Fruit fly (Drosophila melanogaster) whole organism, embryonic: ENCODE results near the gene CG14931.

Source experiments
- ATbp ChIP-seq: fragments of 200-800 bp; sonication (Bioruptor generic); optimal IDR thresholded peaks from 2 replicates; lab custom pipeline; 2017; ENCODE audit warnings: missing biosample characterization, mild to moderate bottlenecking, missing genetic modification characterization, missing genetic modification reagents
- Bgb ChIP-seq: fragments of 200-800 bp; sonication (Bioruptor generic); IDR thresholded peaks from 2 replicates; pipeline ENCODE4 v1.3.6; 2022; ENCODE audit warnings: missing biosample characterization, missing genetic modification characterization; ENCODE audit not compliant: partially characterized antibody
- CG10431 ChIP-seq: fragments of 200-800 bp; sonication (Bioruptor generic); optimal IDR thresholded peaks from 3 replicates; lab custom pipeline; 2018; ENCODE audit warnings: missing biosample characterization, mild to moderate bottlenecking, missing genetic modification characterization
- CG10654 ChIP-seq: fragments of 200-800 bp; sonication (Bioruptor generic); optimal IDR thresholded peaks from 2 replicates; lab custom pipeline; 2016; ENCODE audit warnings: missing biosample characterization, missing genetic modification characterization
- CG10959 ChIP-seq: fragments of 200-800 bp; sonication (Bioruptor generic); IDR thresholded peaks from 2 replicates; pipeline ENCODE4 v1.3.6; 2022; ENCODE audit warnings: missing biosample characterization, missing genetic modification characterization
- CG11696 ChIP-seq: fragments of 200-800 bp; sonication (Bioruptor generic); IDR thresholded peaks from 2 replicates; pipeline ENCODE4 v1.3.6; 2022; ENCODE audit warnings: missing biosample characterization, missing genetic modification characterization
- CG12769 ChIP-seq: fragments of 200-800 bp; sonication (Bioruptor generic); optimal IDR thresholded peaks from 2 replicates; lab custom pipeline; 2019; ENCODE audit warnings: missing biosample characterization, mild to moderate bottlenecking, missing genetic modification characterization, moderate library complexity
- CG13894 ChIP-seq: fragments of 200-800 bp; sonication (Bioruptor generic); optimal IDR thresholded peaks from 3 replicates; lab custom pipeline; 2018; ENCODE audit warnings: missing biosample characterization, mild to moderate bottlenecking, missing genetic modification characterization, moderate library complexity
- CG14710 ChIP-seq: fragments of 200-800 bp; sonication (Bioruptor generic); optimal IDR thresholded peaks from 3 replicates; lab custom pipeline; 2019; ENCODE audit warnings: missing biosample characterization, mild to moderate bottlenecking, missing genetic modification characterization, moderate library complexity
- CG1832 ChIP-seq: fragments of 200-800 bp; sonication (Bioruptor generic); optimal IDR thresholded peaks from 2 replicates; lab custom pipeline; 2017; ENCODE audit warnings: missing biosample characterization, mild to moderate bottlenecking, missing genetic modification characterization, inconsistent platforms
- CG18764 ChIP-seq: fragments of 200-800 bp; sonication (Bioruptor generic); optimal IDR thresholded peaks from 3 replicates; lab custom pipeline; 2016; ENCODE audit warnings: missing biosample characterization, missing genetic modification characterization
- CG2116 ChIP-seq: fragments of 200-800 bp; sonication (Bioruptor generic); optimal IDR thresholded peaks from 3 replicates; lab custom pipeline; 2018; ENCODE audit warnings: missing biosample characterization, mild to moderate bottlenecking, missing genetic modification characterization
- CG2129 ChIP-seq: fragments of 200-800 bp; sonication (Bioruptor generic); IDR thresholded peaks from 2 replicates; pipeline ENCODE4 v1.3.6; 2022; ENCODE audit warnings: missing biosample characterization, missing genetic modification characterization; ENCODE audit not compliant: partially characterized antibody
- CG31224 ChIP-seq: fragments of 200-800 bp; sonication (Bioruptor generic); IDR thresholded peaks from 2 replicates; pipeline ENCODE4 v1.3.6; 2022; ENCODE audit warnings: missing biosample characterization, missing genetic modification characterization
- CG32532 ChIP-seq: fragments of 200-800 bp; sonication (Bioruptor generic); IDR thresholded peaks from 2 replicates; pipeline ENCODE4 v1.3.6; 2022; ENCODE audit warnings: missing biosample characterization, missing genetic modification characterization
- CG32772 ChIP-seq: fragments of 200-800 bp; sonication (Bioruptor generic); IDR thresholded peaks from 2 replicates; pipeline ENCODE4 v1.3.6; 2022; ENCODE audit warnings: missing biosample characterization, missing genetic modification characterization
- CG4730 ChIP-seq: fragments of 200-800 bp; sonication (Bioruptor generic); IDR thresholded peaks from 2 replicates; pipeline ENCODE4 v1.3.6; 2022; ENCODE audit warnings: missing biosample characterization, missing genetic modification characterization
- CG7357 ChIP-seq: fragments of 200-800 bp; sonication (Bioruptor generic); IDR thresholded peaks from 3 replicates; pipeline ENCODE4 v1.3.6; 2022; ENCODE audit warnings: missing biosample characterization, missing genetic modification characterization
- CG8281 ChIP-seq: fragments of 200-800 bp; sonication (Bioruptor generic); optimal IDR thresholded peaks from 2 replicates; lab custom pipeline; 2018; ENCODE audit warnings: missing biosample characterization, mild to moderate bottlenecking, missing genetic modification characterization, moderate library complexity
- CG8478 ChIP-seq: fragments of >200 bp; optimal IDR thresholded peaks from 2 replicates; lab custom pipeline; 2018
- CG8765 ChIP-seq: fragments of 200-800 bp; sonication (Bioruptor generic); IDR thresholded peaks from 2 replicates; pipeline ENCODE4 v1.3.6; 2022; ENCODE audit warnings: missing biosample characterization, missing genetic modification characterization
- Chrac-16 ChIP-seq: fragments of 200-800 bp; sonication (Bioruptor generic); optimal IDR thresholded peaks from 3 replicates; lab custom pipeline; 2016; ENCODE audit warnings: missing biosample characterization, missing genetic modification characterization
- D ChIP-seq, 2 experiments: fragments of 200-800 bp in 1 of 2; fragments of >200 bp in 1 of 2; sonication (Bioruptor generic) in 1 of 2; optimal IDR thresholded peaks; 2 replicates in 1 of 2; 3 replicates in 1 of 2; lab custom pipeline; 2017; ENCODE audit warnings: mild to moderate bottlenecking in 1 of 2, missing biosample characterization in 1 of 2, missing genetic modification characterization in 1 of 2, missing genetic modification reagents in 1 of 2
- E2f2 ChIP-seq: fragments of 200-800 bp; sonication (Bioruptor generic); IDR thresholded peaks from 2 replicates; pipeline ENCODE4 v1.3.6; 2022; ENCODE audit warnings: missing biosample characterization, missing genetic modification characterization
- Eip74EF ChIP-seq, 2 experiments: fragments of 200-800 bp in 1 of 2; fragments of >200 bp in 1 of 2; sonication (Bioruptor generic) in 1 of 2; optimal IDR thresholded peaks; 2 replicates each; lab custom pipeline; 2017 to 2019; ENCODE audit warnings: missing biosample characterization in 2 of 2, missing genetic modification characterization in 2 of 2, mild to moderate bottlenecking in 1 of 2, moderate library complexity in 1 of 2
- H15 ChIP-seq: fragments of 200-800 bp; sonication (Bioruptor generic); IDR thresholded peaks from 3 replicates; pipeline ENCODE4 v1.3.6; 2022; ENCODE audit warnings: missing biosample characterization, missing genetic modification characterization
- Kr ChIP-seq: fragments of 200-800 bp; sonication (Bioruptor generic); optimal IDR thresholded peaks from 2 replicates; lab custom pipeline; 2017; ENCODE audit warnings: missing biosample characterization, mild to moderate bottlenecking, missing genetic modification characterization
- Mrtf ChIP-seq: fragments of 200-800 bp; sonication (Bioruptor generic); IDR thresholded peaks from 3 replicates; pipeline ENCODE4 v1.3.6; 2022; ENCODE audit warnings: missing biosample characterization, missing genetic modification characterization
- Myb ChIP-seq: fragments of 200-800 bp; sonication (Bioruptor generic); optimal IDR thresholded peaks from 2 replicates; lab custom pipeline; 2016; ENCODE audit warnings: missing biosample characterization, missing genetic modification characterization
- Nf-YB ChIP-seq: fragments of 200-800 bp; sonication (Bioruptor generic); optimal IDR thresholded peaks from 3 replicates; lab custom pipeline; 2019; ENCODE audit warnings: missing biosample characterization, mild to moderate bottlenecking, missing genetic modification characterization, moderate library complexity
- Oli ChIP-seq: fragments of 200-800 bp; sonication (Bioruptor generic); optimal IDR thresholded peaks from 2 replicates; lab custom pipeline; 2018; ENCODE audit warnings: missing biosample characterization, mild to moderate bottlenecking, missing genetic modification characterization, moderate library complexity
- Ravus ChIP-seq: fragments of 200-800 bp; sonication (Bioruptor generic); IDR thresholded peaks from 2 replicates; pipeline ENCODE4 v1.3.6; 2022; ENCODE audit warnings: missing biosample characterization, missing genetic modification characterization
- Sry-δ ChIP-seq: fragments of 200-800 bp; sonication (Bioruptor generic); optimal IDR thresholded peaks from 2 replicates; lab custom pipeline; 2016; ENCODE audit warnings: missing biosample characterization, missing genetic modification characterization
- Xbp1 ChIP-seq: fragments of 200-800 bp; sonication (Bioruptor generic); optimal IDR thresholded peaks from 3 replicates; lab custom pipeline; 2016; ENCODE audit warnings: missing biosample characterization, mild to moderate bottlenecking, missing genetic modification characterization
- cas ChIP-seq: fragments of 200-800 bp; sonication (Bioruptor generic); IDR thresholded peaks from 2 replicates; pipeline ENCODE4 v1.3.6; 2022; ENCODE audit warnings: missing biosample characterization, missing genetic modification characterization
- chinmo ChIP-seq: fragments of 200-800 bp; sonication (Bioruptor generic); IDR thresholded peaks from 4 replicates; pipeline ENCODE4 v1.3.6; 2022; ENCODE audit warnings: missing biosample characterization, missing genetic modification characterization; ENCODE audit not compliant: partially characterized antibody
- dimm ChIP-seq: fragments of 200-800 bp; sonication (Bioruptor generic); IDR thresholded peaks from 2 replicates; pipeline ENCODE4 v1.3.6; 2022; ENCODE audit warnings: missing biosample characterization, missing genetic modification characterization
- fu2 ChIP-seq: fragments of 200-800 bp; sonication (Bioruptor generic); optimal IDR thresholded peaks from 2 replicates; lab custom pipeline; 2016; ENCODE audit warnings: missing biosample characterization, missing genetic modification characterization
- h ChIP-seq: fragments of >200 bp; optimal IDR thresholded peaks from 2 replicates; lab custom pipeline; 2017
- ham ChIP-seq: fragments of 200-800 bp; sonication (Bioruptor generic); IDR thresholded peaks from 2 replicates; pipeline ENCODE4 v1.3.6; 2022; ENCODE audit warnings: missing biosample characterization, missing genetic modification characterization
- maf-S ChIP-seq: fragments of 200-800 bp; sonication (Bioruptor generic); optimal IDR thresholded peaks from 2 replicates; lab custom pipeline; 2016; ENCODE audit warnings: missing biosample characterization, missing genetic modification characterization
- nmo ChIP-seq: fragments of 200-800 bp; sonication (Bioruptor generic); optimal IDR thresholded peaks from 2 replicates; lab custom pipeline; 2018; ENCODE audit warnings: missing biosample characterization, mild to moderate bottlenecking, missing genetic modification characterization, moderate library complexity
- nom ChIP-seq: fragments of 200-800 bp; sonication (Bioruptor generic); optimal IDR thresholded peaks from 2 replicates; lab custom pipeline; 2017; ENCODE audit warnings: missing biosample characterization, missing genetic modification characterization, mild to moderate bottlenecking, moderate library complexity, missing genetic modification reagents
- org-1 ChIP-seq: fragments of 200-800 bp; sonication (Bioruptor generic); optimal IDR thresholded peaks from 2 replicates; lab custom pipeline; 2017; ENCODE audit warnings: missing biosample characterization, missing genetic modification characterization
- pan ChIP-seq, 4 experiments: fragments of >200 bp in 3 of 4; fragments of 200-800 bp in 1 of 4; sonication (Bioruptor generic) in 1 of 4; optimal IDR thresholded peaks in 3 of 4; IDR thresholded peaks in 1 of 4; 2 replicates each; pipeline versions ENCODE4 v1.3.6 to Lab custom; 2017 to 2022; ENCODE audit warnings: missing biosample characterization in 2 of 4, missing genetic modification characterization in 2 of 4, mixed read lengths in 1 of 4
- psq ChIP-seq: fragments of 200-800 bp; sonication (Bioruptor generic); optimal IDR thresholded peaks from 2 replicates; lab custom pipeline; 2017; ENCODE audit warnings: missing biosample characterization, missing genetic modification characterization
- sisA ChIP-seq: fragments of 200-800 bp; sonication (Bioruptor generic); IDR thresholded peaks from 2 replicates; pipeline ENCODE4 v1.3.6; 2022; ENCODE audit warnings: missing biosample characterization, missing genetic modification characterization
- slou ChIP-seq: fragments of 200-800 bp; sonication (Bioruptor generic); optimal IDR thresholded peaks from 3 replicates; lab custom pipeline; 2016; ENCODE audit warnings: missing biosample characterization, missing genetic modification characterization
- tio ChIP-seq: fragments of 200-800 bp; sonication (Bioruptor generic); optimal IDR thresholded peaks from 2 replicates; lab custom pipeline; 2017; ENCODE audit warnings: missing biosample characterization, missing genetic modification characterization, inconsistent platforms
- unc-4 ChIP-seq: fragments of 200-800 bp; sonication (Bioruptor generic); IDR thresholded peaks from 2 replicates; pipeline ENCODE4 v1.3.6; 2022; ENCODE audit warnings: missing biosample characterization, missing genetic modification characterization; ENCODE audit not compliant: partially characterized antibody
- zfh2 ChIP-seq: fragments of 200-800 bp; sonication (Bioruptor generic); optimal IDR thresholded peaks from 2 replicates; lab custom pipeline; 2016; ENCODE audit warnings: missing biosample characterization, missing genetic modification characterization

CG14931 gene

dm6 chr2L:11829277-11829676 lies 41.1 kb downstream of the CG14931 start, which contains the start of gene esc (continued):
- no peak for TF ChIP-seq pan (optimal IDR thresholded peaks at IDR 0.05; lab: Kevin White, UChicago)
- no peak for TF ChIP-seq pan (GFP tag; optimal IDR thresholded peaks at IDR 0.05 in 1 of 2, IDR thresholded peaks at IDR 0.05 in 1 of 2)
- no peak for TF ChIP-seq CG7357 (GFP tag; lab: Robert Waterston, UW)
- TF ChIP-seq CG32532 (GFP tag; lab: Robert Waterston, UW), result no peak
- TF ChIP-seq Ravus (GFP tag; lab: Robert Waterston, UW), result no peak
- TF ChIP-seq CG32772, result peak; percentile 43; the same call in 1 of the 2 replicates
- TF ChIP-seq CG10431, result no peak
- no peak for TF ChIP-seq CG1832 (GFP tag; lab: Kevin White, UChicago)
- 0 out of 2 replicates have a peak, but pooled peaks have one; percentile 29 for TF ChIP-seq unc-4 (GFP tag; lab: Robert Waterston, UW)
- no peak for TF ChIP-seq CG11696 (GFP tag; lab: Robert Waterston, UW)
- no peak for TF ChIP-seq slou (GFP tag; lab: Kevin White, UChicago)
- TF ChIP-seq dimm (GFP tag; lab: Robert Waterston, UW), result no peak
- TF ChIP-seq CG10959 (GFP tag; lab: Robert Waterston, UW), result no peak
- TF ChIP-seq Sry-δ, result peak; percentile 59
- no peak for TF ChIP-seq Nf-YB (GFP tag; lab: Kevin White, UChicago)
- peak; percentile 25 for TF ChIP-seq maf-S (GFP tag; lab: Kevin White, UChicago)
- TF ChIP-seq org-1, result no peak
- peak; percentile 53 for TF ChIP-seq zfh2 (GFP tag; lab: Kevin White, UChicago)
- 0 out of 2 replicates have a peak, but pooled peaks have one; percentile 9 for TF ChIP-seq CG31224 (GFP tag; lab: Robert Waterston, UW)
- TF ChIP-seq CG8281, result no peak
- peak; percentile 76 for TF ChIP-seq Myb
- no peak for TF ChIP-seq CG8478 (lab: Kevin White, UChicago)
- TF ChIP-seq CG2116 (GFP tag; lab: Kevin White, UChicago), result peak; percentile 46
- no peak for TF ChIP-seq sisA (GFP tag; lab: Robert Waterston, UW)
- no peak for TF ChIP-seq Mrtf (GFP tag; lab: Robert Waterston, UW)
- TF ChIP-seq CG4730 (GFP tag; lab: Robert Waterston, UW), result no peak
- no peak for TF ChIP-seq Oli (tag; lab: Kevin White, UChicago)
- TF ChIP-seq tio, result no peak
- TF ChIP-seq cas (GFP tag; lab: Robert Waterston, UW), result no peak
- no peak for TF ChIP-seq H15
- TF ChIP-seq CG13894 (tag; lab: Kevin White, UChicago), result no peak
- TF ChIP-seq nmo (GFP tag; lab: Kevin White, UChicago), result peak; percentile 62
- TF ChIP-seq psq (GFP tag; lab: Kevin White, UChicago), result no peak
- peak; percentile 99 for TF ChIP-seq E2f2
- TF ChIP-seq CG2129 (GFP tag; lab: Robert Waterston, UW), result no peak
- TF ChIP-seq Bgb (GFP tag; lab: Robert Waterston, UW), result peak; percentile 26; the same call in 1 of the 2 replicates
- TF ChIP-seq Eip74EF (GFP tag; optimal IDR thresholded peaks at IDR 0.05; lab: Kevin White, UChicago), result no peak
- no peak for TF ChIP-seq chinmo (GFP tag; lab: Robert Waterston, UW)
- TF ChIP-seq CG18764, result peak; percentile 2
- TF ChIP-seq CG14710, result peak; percentile 71
- peak; percentile 7 for TF ChIP-seq CG10654 (GFP tag; lab: Kevin White, UChicago)
- no peak for TF ChIP-seq Kr (GFP tag; lab: Kevin White, UChicago)
- no peak for TF ChIP-seq CG8765 (GFP tag; lab: Robert Waterston, UW)
- no peak for TF ChIP-seq h (lab: Kevin White, UChicago)
- no peak for TF ChIP-seq D (optimal IDR thresholded peaks at IDR 0.05; lab: Kevin White, UChicago)
- no peak for TF ChIP-seq D (GFP tag; optimal IDR thresholded peaks at IDR 0.05; lab: Kevin White, UChicago)
- no peak for TF ChIP-seq CG12769 (tag; lab: Kevin White, UChicago)
- TF ChIP-seq Xbp1 (GFP tag; lab: Kevin White, UChicago), result peak; percentile 27
- TF ChIP-seq fu2, result peak; percentile 3
- TF ChIP-seq Chrac-16 (GFP tag; lab: Kevin White, UChicago), result no peak
- no peak for TF ChIP-seq nom (GFP tag; lab: Kevin White, UChicago)
- TF ChIP-seq ham, result no peak
- no peak for TF ChIP-seq ATbp (GFP tag; lab: Kevin White, UChicago)
